Fruit fly (Drosophila melanogaster): ENCODE measurements around the gene dor.

DNA sequence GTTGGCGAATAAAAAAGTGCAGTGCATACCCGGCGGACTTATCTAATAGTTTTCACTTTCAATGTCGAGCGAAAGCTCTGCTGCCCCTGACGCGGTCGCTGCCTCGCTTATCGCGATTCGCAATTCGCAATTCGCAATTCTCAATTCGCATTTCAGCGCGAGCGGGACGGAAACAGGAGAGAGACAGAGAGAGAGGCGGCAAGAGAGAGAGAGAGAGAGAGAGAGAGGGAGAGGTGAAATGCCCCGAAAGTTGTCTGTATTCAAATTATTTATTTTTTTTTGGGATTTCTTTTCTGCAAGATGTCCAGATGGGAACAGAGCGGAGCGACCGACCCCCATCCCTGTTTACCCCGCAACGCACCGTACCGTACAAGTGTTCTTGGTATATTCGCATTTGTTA, 41.7 kb upstream of the dor start:
- TF ChIP-seq CG6854 (GFP tag; optimal IDR thresholded peaks at IDR 0.05) (peak; percentile 36), CG4318 (GFP tag; optimal IDR thresholded peaks at IDR 0.05) (no peak), CG6276 (GFP tag; optimal IDR thresholded peaks at IDR 0.05) (no peak), Sox14 (GFP tag; optimal IDR thresholded peaks at IDR 0.05) (no peak), spab (GFP tag; optimal IDR thresholded peaks at IDR 0.05) (no peak), CG1621 (tag; optimal IDR thresholded peaks at IDR 0.05) (no peak)
